Worm (Caenorhabditis elegans) whole organism, L4 larva: ENCODE measurements around the gene C04E12.2.

ENCODE experiments used
- ceh-82 ChIP-seq: sonication (generic microtip); optimal IDR thresholded peaks from 2 replicates; lab custom pipeline; 2017; ENCODE audit warnings: missing biosample characterization, missing genetic modification characterization
- gei-8 ChIP-seq: fragments of 200-800 bp; sonication (Bioruptor generic); optimal IDR thresholded peaks from 2 replicates; lab custom pipeline; 2018; ENCODE audit warnings: mild to moderate bottlenecking, missing genetic modification characterization, missing compliant biosample characterization
- mep-1 ChIP-seq: fragments of 150-350 bp; sonication (generic microtip); optimal IDR thresholded peaks from 3 replicates; lab custom pipeline; 2014; ENCODE audit warnings: missing biosample characterization, missing genetic modification characterization
- mes-2 ChIP-seq: sonication (generic microtip); optimal IDR thresholded peaks from 2 replicates; lab custom pipeline; 2016; ENCODE audit warnings: missing genotype, mild to moderate bottlenecking, missing genetic modification characterization, missing compliant biosample characterization; ENCODE audit not compliant: poor library complexity, severe bottlenecking
- zag-1 ChIP-seq: fragments of 150-350 bp; optimal IDR thresholded peaks from 2 replicates; lab custom pipeline; 2014; ENCODE audit warnings: missing biosample characterization, missing genetic modification characterization

DNA sequence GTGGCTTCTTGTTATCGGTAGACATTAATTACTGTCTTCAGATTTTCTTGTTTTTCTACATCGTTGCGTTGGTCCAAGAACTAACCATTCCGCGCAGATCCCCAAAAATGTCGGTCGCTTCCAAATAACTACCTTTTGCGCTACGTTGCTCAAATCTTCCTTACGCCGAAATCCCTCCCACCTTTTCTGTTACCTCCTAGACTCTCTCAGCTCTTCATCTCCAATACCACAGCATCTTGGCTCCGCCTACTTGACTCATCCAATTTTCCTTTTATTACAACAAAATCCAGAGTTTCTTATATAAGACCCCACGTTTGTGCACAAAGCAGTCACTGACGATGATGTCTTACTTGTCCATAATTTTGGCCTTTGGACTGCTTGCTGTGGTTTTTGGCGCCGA, 14.9 kb upstream of the C04E12.2 start, which contains the start of gene C17B7.12:
- TF ChIP-seq zag-1 (tag; lab: Kevin White, UChicago) (no peak), mep-1 (tag; lab: Kevin White, UChicago) (no peak), mes-2 (tag; lab: Kevin White, UChicago) (no peak), gei-8 (GFP tag; lab: Kevin White, UChicago) (no peak), ceh-82 (tag; lab: Kevin White, UChicago) (no peak)
